Worm (Caenorhabditis elegans) whole organism, L1 larva: ENCODE data around the gene T03E6.8.

Experiments used
- C16A3.4 ChIP-seq: fragments of 150-350 bp; optimal IDR thresholded peaks from 2 replicates; lab custom pipeline; 2014; ENCODE audit warnings: missing biosample characterization, missing genetic modification characterization
- C34B4.2 ChIP-seq: sonication (generic microtip); optimal IDR thresholded peaks from 2 replicates; lab custom pipeline; 2017; ENCODE audit warnings: mild to moderate bottlenecking, missing genetic modification characterization, missing compliant biosample characterization
- Y116A8C.19 ChIP-seq: sonication (generic microtip); optimal IDR thresholded peaks from 2 replicates; lab custom pipeline; 2016; ENCODE audit warnings: missing compliant biosample characterization, missing genetic modification characterization, borderline replicate concordance
- blmp-1 ChIP-seq: fragments of 150-350 bp; optimal IDR thresholded peaks from 2 replicates; lab custom pipeline; 2014; ENCODE audit warnings: missing biosample characterization, missing genetic modification characterization
- ceh-63 ChIP-seq: fragments of 200-800 bp; sonication (Bioruptor generic); optimal IDR thresholded peaks from 2 replicates; lab custom pipeline; 2018; ENCODE audit warnings: mild to moderate bottlenecking, missing genetic modification characterization, missing compliant biosample characterization
- ceh-8 ChIP-seq: fragments of 200-800 bp; sonication (Bioruptor generic); optimal IDR thresholded peaks from 2 replicates; lab custom pipeline; 2018; ENCODE audit warnings: mild to moderate bottlenecking, missing genetic modification characterization, moderate library complexity, missing compliant biosample characterization
- ceh-88 ChIP-seq: fragments of 200-800 bp; sonication (Bioruptor generic); IDR thresholded peaks from 2 replicates; pipeline ENCODE4 v1.3.6; 2022; ENCODE audit warnings: missing genetic modification characterization, missing compliant biosample characterization
- ceh-90 ChIP-seq: sonication (generic microtip); optimal IDR thresholded peaks from 2 replicates; lab custom pipeline; 2016; ENCODE audit warnings: missing genetic modification characterization, missing compliant biosample characterization
- ces-1 ChIP-seq: fragments of 150-350 bp; optimal IDR thresholded peaks from 2 replicates; lab custom pipeline; 2014; ENCODE audit warnings: missing biosample characterization, missing genetic modification reagents, missing genetic modification characterization
- dsc-1 ChIP-seq: sonication (generic microtip); optimal IDR thresholded peaks from 2 replicates; lab custom pipeline; 2016; ENCODE audit warnings: mild to moderate bottlenecking, missing genetic modification characterization, missing compliant biosample characterization
- efl-3 ChIP-seq: fragments of 200-800 bp; sonication (Bioruptor generic); optimal IDR thresholded peaks from 2 replicates; lab custom pipeline; 2018; ENCODE audit warnings: mild to moderate bottlenecking, missing genetic modification characterization, missing compliant biosample characterization
- egl-13 ChIP-seq: sonication (generic microtip); optimal IDR thresholded peaks from 2 replicates; lab custom pipeline; 2016; ENCODE audit warnings: missing genotype, missing genetic modification reagents, missing genetic modification characterization, missing compliant biosample characterization
- elt-2 ChIP-seq: sonication (generic microtip); optimal IDR thresholded peaks from 2 replicates; lab custom pipeline; 2016; ENCODE audit warnings: missing genetic modification characterization, mild to moderate bottlenecking, inconsistent platforms, missing compliant biosample characterization, missing genetic modification reagents
- elt-3 ChIP-seq, 6 experiments: fragments of 150-350 bp in 1 of 6; sonication (generic microtip); optimal IDR thresholded peaks; 2 replicates each; lab custom pipeline; 2017 to 2018; ENCODE audit warnings: missing biosample characterization in 6 of 6, missing genetic modification characterization in 6 of 6, inconsistent platforms in 1 of 6
- ets-5 ChIP-seq: fragments of 200-800 bp; sonication (Bioruptor generic); IDR thresholded peaks from 2 replicates; pipeline ENCODE4 v1.3.6; 2022; ENCODE audit warnings: missing genetic modification characterization, missing compliant biosample characterization
- fkh-4 ChIP-seq: sonication (generic microtip); optimal IDR thresholded peaks from 2 replicates; lab custom pipeline; 2016; ENCODE audit warnings: missing compliant biosample characterization, missing genetic modification characterization, borderline replicate concordance
- fos-1 ChIP-seq: fragments of 150-350 bp; optimal IDR thresholded peaks from 2 replicates; lab custom pipeline; 2014; ENCODE audit warnings: missing biosample characterization, missing genetic modification characterization
- hlh-17 ChIP-seq: fragments of 200-800 bp; sonication (Bioruptor generic); optimal IDR thresholded peaks from 2 replicates; lab custom pipeline; 2018; ENCODE audit warnings: missing genetic modification characterization, mild to moderate bottlenecking, missing compliant biosample characterization, moderate library complexity, borderline replicate concordance
- hlh-4 ChIP-seq: sonication (generic microtip); optimal IDR thresholded peaks from 2 replicates; lab custom pipeline; 2016; ENCODE audit warnings: mild to moderate bottlenecking, missing genetic modification characterization, missing compliant biosample characterization
- hpl-2 ChIP-seq: fragments of 150-350 bp; optimal IDR thresholded peaks from 2 replicates; lab custom pipeline; 2014; ENCODE audit warnings: missing biosample characterization, missing genetic modification reagents, missing genetic modification characterization
- irx-1 ChIP-seq: sonication (generic microtip); optimal IDR thresholded peaks from 2 replicates; lab custom pipeline; 2016; ENCODE audit warnings: missing genetic modification characterization, missing compliant biosample characterization
- lin-13 ChIP-seq: fragments of 150-350 bp; optimal IDR thresholded peaks from 2 replicates; lab custom pipeline; 2014; ENCODE audit warnings: missing biosample characterization, missing genetic modification reagents, missing genetic modification characterization
- lin-39 ChIP-seq: fragments of 150-350 bp; optimal IDR thresholded peaks from 2 replicates; lab custom pipeline; 2014; ENCODE audit warnings: missing biosample characterization, missing genetic modification reagents, missing genetic modification characterization
- mab-9 ChIP-seq: fragments of 200-800 bp; sonication (Bioruptor generic); IDR thresholded peaks from 2 replicates; pipeline ENCODE4 v1.3.6; 2022; ENCODE audit warnings: missing genetic modification reagents, missing genetic modification characterization, missing compliant biosample characterization
- mef-2 ChIP-seq: fragments of 150-350 bp; optimal IDR thresholded peaks from 2 replicates; lab custom pipeline; 2014; ENCODE audit warnings: missing biosample characterization, missing genetic modification characterization
- mep-1 ChIP-seq: fragments of 150-350 bp; optimal IDR thresholded peaks from 2 replicates; lab custom pipeline; 2014; ENCODE audit warnings: missing biosample characterization, missing genetic modification characterization
- nhr-11 ChIP-seq: fragments of 150-350 bp; optimal IDR thresholded peaks from 2 replicates; lab custom pipeline; 2014; ENCODE audit warnings: missing biosample characterization, missing genetic modification characterization
- nhr-19 ChIP-seq: fragments of 200-800 bp; sonication (Bioruptor generic); conservative IDR thresholded peaks from 2 replicates; pipeline ENCODE4 v1.3.6; 2022; ENCODE audit warnings: missing genetic modification characterization, missing compliant biosample characterization
- nhr-237 ChIP-seq: fragments of 150-350 bp; optimal IDR thresholded peaks from 2 replicates; lab custom pipeline; 2014; ENCODE audit warnings: missing biosample characterization, missing genetic modification characterization
- nhr-90 ChIP-seq: sonication (generic microtip); optimal IDR thresholded peaks from 2 replicates; lab custom pipeline; 2016; ENCODE audit warnings: mild to moderate bottlenecking, missing genetic modification characterization, missing compliant biosample characterization; ENCODE audit not compliant: poor library complexity
- pag-3 ChIP-seq: sonication (generic microtip); optimal IDR thresholded peaks from 2 replicates; lab custom pipeline; 2017; ENCODE audit warnings: missing genetic modification characterization, mild to moderate bottlenecking, missing compliant biosample characterization, antibody characterized with exemption, borderline replicate concordance; ENCODE audit not compliant: insufficient read depth
- pax-3 ChIP-seq: fragments of 200-800 bp; sonication (Bioruptor generic); optimal IDR thresholded peaks from 2 replicates; lab custom pipeline; 2018; ENCODE audit warnings: mild to moderate bottlenecking, missing genetic modification characterization, moderate library complexity, missing compliant biosample characterization
- rnt-1 ChIP-seq: sonication (generic microtip); optimal IDR thresholded peaks from 2 replicates; lab custom pipeline; 2016; ENCODE audit warnings: mild to moderate bottlenecking, missing genetic modification characterization, moderate library complexity, missing compliant biosample characterization
- snpc-4 ChIP-seq: fragments of 150-350 bp; optimal IDR thresholded peaks from 2 replicates; lab custom pipeline; 2014; ENCODE audit warnings: missing biosample characterization, missing genetic modification characterization
- snu-23 ChIP-seq: sonication (generic microtip); optimal IDR thresholded peaks from 2 replicates; lab custom pipeline; 2016; ENCODE audit warnings: missing genetic modification characterization, missing compliant biosample characterization
- sox-4 ChIP-seq: sonication (generic microtip); optimal IDR thresholded peaks from 2 replicates; lab custom pipeline; 2016; ENCODE audit warnings: missing genetic modification characterization, missing compliant biosample characterization
- sptf-1 ChIP-seq: fragments of 150-350 bp; optimal IDR thresholded peaks from 2 replicates; lab custom pipeline; 2014; ENCODE audit warnings: missing biosample characterization, missing genetic modification characterization
- sup-37 ChIP-seq: fragments of 200-800 bp; sonication (Bioruptor generic); optimal IDR thresholded peaks from 2 replicates; lab custom pipeline; 2018; ENCODE audit warnings: mild to moderate bottlenecking, missing genetic modification characterization, missing compliant biosample characterization
- swsn-7 ChIP-seq: sonication (generic microtip); optimal IDR thresholded peaks from 2 replicates; lab custom pipeline; 2016; ENCODE audit warnings: missing genetic modification characterization, missing compliant biosample characterization
- tlp-1 ChIP-seq: fragments of 150-350 bp; optimal IDR thresholded peaks from 2 replicates; lab custom pipeline; 2014; ENCODE audit warnings: missing biosample characterization, missing genetic modification characterization
- unc-130 ChIP-seq: fragments of 150-350 bp; optimal IDR thresholded peaks from 2 replicates; lab custom pipeline; 2017; ENCODE audit warnings: missing biosample characterization, missing genetic modification characterization, inconsistent platforms
- unc-30 ChIP-seq: sonication (generic microtip); optimal IDR thresholded peaks from 2 replicates; lab custom pipeline; 2017; ENCODE audit warnings: missing biosample characterization, missing genetic modification characterization
- unc-86 ChIP-seq: sonication (generic microtip); optimal IDR thresholded peaks from 2 replicates; lab custom pipeline; 2016; ENCODE audit warnings: missing genetic modification characterization, missing compliant biosample characterization
- vab-15 ChIP-seq: sonication (generic microtip); optimal IDR thresholded peaks from 2 replicates; lab custom pipeline; 2017; ENCODE audit warnings: missing genotype, mild to moderate bottlenecking, missing genetic modification characterization, missing compliant biosample characterization
- xbp-1 ChIP-seq: sonication (generic microtip); optimal IDR thresholded peaks from 2 replicates; lab custom pipeline; 2016; ENCODE audit warnings: missing genetic modification characterization, missing compliant biosample characterization
- zag-1 ChIP-seq: fragments of 150-350 bp; optimal IDR thresholded peaks from 2 replicates; lab custom pipeline; 2014; ENCODE audit warnings: missing biosample characterization, missing genetic modification characterization
- zip-4 ChIP-seq: fragments of 200-800 bp; sonication (Bioruptor generic); optimal IDR thresholded peaks from 2 replicates; lab custom pipeline; 2018; ENCODE audit warnings: mild to moderate bottlenecking, missing genetic modification characterization, moderate library complexity, missing compliant biosample characterization
- ztf-4 ChIP-seq: fragments of 150-350 bp; optimal IDR thresholded peaks from 2 replicates; lab custom pipeline; 2014; ENCODE audit warnings: missing biosample characterization, missing genetic modification characterization

Gene T03E6.8

ce11 chrV:16595140-16595791 lies 7.7 kb downstream of the T03E6.8 start, which contains the start of gene cpl-1 (continued):
- no peak for TF ChIP-seq irx-1 (tag; lab: Kevin White, UChicago)
- TF ChIP-seq lin-13 (GFP tag; lab: Kevin White, UChicago), result no peak
- no peak for TF ChIP-seq ets-5 (GFP tag; lab: Robert Waterston, UW)
- TF ChIP-seq pax-3 (tag; lab: Kevin White, UChicago), result no peak
- TF ChIP-seq mep-1 (tag; lab: Kevin White, UChicago), result no peak
- TF ChIP-seq swsn-7, result no peak
- TF ChIP-seq unc-130 (tag; lab: Kevin White, UChicago), result no peak
- TF ChIP-seq pag-3, result no peak
- no peak for TF ChIP-seq C16A3.4
- TF ChIP-seq lin-39, result no peak
- TF ChIP-seq ceh-88, result no peak
- TF ChIP-seq elt-2 (tag; lab: Kevin White, UChicago), result peak; percentile 88
- no peak for TF ChIP-seq sup-37
- TF ChIP-seq hlh-4 (tag; lab: Kevin White, UChicago), result no peak
- TF ChIP-seq dsc-1 (tag; lab: Kevin White, UChicago), result no peak
- TF ChIP-seq mef-2, result no peak
- no peak for TF ChIP-seq sox-4
- TF ChIP-seq zip-4 (GFP tag; lab: Kevin White, UChicago), result no peak
- no peak for TF ChIP-seq C34B4.2 (tag; lab: Kevin White, UChicago)
- TF ChIP-seq egl-13 (tag; lab: Kevin White, UChicago), result no peak
- peak; percentile 6 for TF ChIP-seq snu-23 (GFP tag; lab: Kevin White, UChicago)
- TF ChIP-seq vab-15, result no peak
- TF ChIP-seq ces-1 (GFP tag; lab: Kevin White, UChicago), result no peak
- no peak for TF ChIP-seq hlh-17
- TF ChIP-seq mab-9 (GFP tag; lab: Robert Waterston, UW), result no peak
- TF ChIP-seq tlp-1 (tag; lab: Kevin White, UChicago), result no peak
- TF ChIP-seq efl-3, result no peak
- no peak for TF ChIP-seq xbp-1 (tag; lab: Kevin White, UChicago)
- TF ChIP-seq unc-86 (tag; lab: Kevin White, UChicago), result no peak
- TF ChIP-seq ztf-4 (tag; lab: Kevin White, UChicago), result no peak
- no peak for TF ChIP-seq ceh-63 (GFP tag; lab: Kevin White, UChicago)
- no peak for TF ChIP-seq snpc-4
- no peak for TF ChIP-seq nhr-237 (tag; lab: Kevin White, UChicago)
- no peak for TF ChIP-seq ceh-90 (tag; lab: Kevin White, UChicago)
- no peak for TF ChIP-seq unc-30 (tag; lab: Kevin White, UChicago)
- no peak for TF ChIP-seq zag-1
- peak; percentile 16; the same call in 1 of the 2 replicates for TF ChIP-seq nhr-19 (GFP tag; lab: Robert Waterston, UW)
- no peak for TF ChIP-seq sptf-1 (tag; lab: Kevin White, UChicago)
- TF ChIP-seq nhr-90 (tag; lab: Kevin White, UChicago), result peak; percentile 36
- TF ChIP-seq elt-3 (tag; optimal IDR thresholded peaks at IDR 0.05; lab: Kevin White, UChicago), result no peak
- TF ChIP-seq blmp-1 (tag; lab: Kevin White, UChicago), result peak; percentile 4
- TF ChIP-seq rnt-1 (tag; lab: Kevin White, UChicago), result peak; percentile 37
- no peak for TF ChIP-seq fos-1 (tag; lab: Kevin White, UChicago)
- no peak for TF ChIP-seq Y116A8C.19 (tag; lab: Kevin White, UChicago)
- TF ChIP-seq ceh-8, result no peak
- TF ChIP-seq nhr-11 (tag; lab: Kevin White, UChicago), result no peak
- no peak for TF ChIP-seq fkh-4
- no peak for TF ChIP-seq hpl-2 (GFP tag; lab: Kevin White, UChicago)
